Worm (Caenorhabditis elegans) whole organism, mixed stage, embryonic: ENCODE measurements around the gene F40F8.1.

Experiments used
- mab-5 ChIP-seq: fragments of 150-350 bp; optimal IDR thresholded peaks from 2 replicates; lab custom pipeline; 2014; ENCODE audit warnings: missing biosample characterization, missing genetic modification characterization
- nhr-12 ChIP-seq: fragments of 150-350 bp; optimal IDR thresholded peaks from 2 replicates; lab custom pipeline; 2014; ENCODE audit warnings: missing biosample characterization, missing genetic modification characterization

- TF ChIP-seq nhr-12 (tag; lab: Kevin White, UChicago): no peak
- TF ChIP-seq mab-5 (tag; lab: Kevin White, UChicago): no peak
These were observed 17.0 kb upstream of the F40F8.1 start for ce11 chrII:11110419-11110818.
